Worm (Caenorhabditis elegans): ENCODE results near the gene trh-1.

DNA sequence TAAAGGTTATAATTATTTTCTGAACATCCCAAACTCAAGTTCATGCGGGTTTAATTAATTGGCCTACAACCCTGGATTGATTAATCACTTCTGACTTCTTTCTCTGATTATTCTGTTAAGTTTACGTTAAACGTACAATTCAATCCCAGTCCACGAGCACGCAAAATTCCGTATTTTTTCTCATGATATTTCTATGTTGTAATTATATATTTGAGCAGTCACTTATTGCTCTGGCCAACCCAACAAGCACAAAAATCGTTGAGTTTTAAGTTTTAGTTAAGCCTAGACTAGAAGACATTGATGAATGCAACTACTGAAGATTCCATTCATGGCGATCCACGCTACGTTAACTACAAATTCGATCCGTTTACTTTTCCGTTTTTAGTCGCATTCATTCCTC, 27.5 kb downstream of the trh-1 start, which contains the start of gene sru-15:
- TF ChIP-seq W03F9.2 (tag; optimal IDR thresholded peaks at IDR 0.05) (no peak), him-1 (tag; optimal IDR thresholded peaks at IDR 0.05) (no peak)
